Fruit fly (Drosophila melanogaster) S2 (cell line): ENCODE data around the gene CG31917.
A peak's percentile ranks its signal among the peaks of the same experiment; 100 is the strongest.

Source experiments
- CG8478 ChIP-seq: fragments of >200 bp; optimal IDR thresholded peaks from 2 replicates; lab custom pipeline; 2018
- CTCF ChIP-seq, 2 experiments: fragments of >200 bp; optimal IDR thresholded peaks; 2 replicates each; lab custom pipeline; 2018

The CG31917 gene

dm6 chr2L:4996283-4996922 is 14.2 kb downstream of the CG31917 start:
- TF ChIP-seq CG8478 (lab: Kevin White, UChicago) = no peak
- no peak for TF ChIP-seq CTCF (optimal IDR thresholded peaks at IDR 0.05; lab: Kevin White, UChicago)

- no peak for TF ChIP-seq CTCF (optimal IDR thresholded peaks at IDR 0.05; lab: Kevin White, UChicago)
These were observed 14.8 kb downstream of the CG31917 start for dm6 chr2L:4995837-4996136.

- TF ChIP-seq CTCF (optimal IDR thresholded peaks at IDR 0.05; lab: Kevin White, UChicago) = no peak
- no peak for TF ChIP-seq CG8478 (lab: Kevin White, UChicago)
These were observed 15.4 kb downstream of the CG31917 start for dm6 chr2L:4995010-4995836.

- TF ChIP-seq CG8478 (lab: Kevin White, UChicago) (no peak), CTCF (optimal IDR thresholded peaks at IDR 0.05; lab: Kevin White, UChicago) (no peak)
These were observed 28.5 kb downstream of the CG31917 start for dm6 chr2L:4982098-4982646.

dm6 chr2L:4981278-4981966 is 29.2 kb downstream of the CG31917 start, which contains the start of the genes CG8892 and CG34126:
Gene CG8892 (minus strand): TSS chr2L:4981592.
Gene CG34126 (plus strand): TSS chr2L:4981614.
- TF ChIP-seq CTCF (optimal IDR thresholded peaks at IDR 0.05; lab: Kevin White, UChicago) (no peak), CG8478 (lab: Kevin White, UChicago) (no peak)

dm6 chr2L:4979138-4979537 is 31.5 kb downstream of the CG31917 start, which contains the start of gene CG8891:
Gene CG8891 (minus strand): TSS chr2L:4979379.
- TF ChIP-seq CG8478 (lab: Kevin White, UChicago) = no peak

- no peak for TF ChIP-seq CTCF (optimal IDR thresholded peaks at IDR 0.05; lab: Kevin White, UChicago)
- TF ChIP-seq CG8478 (lab: Kevin White, UChicago) = no peak
These were observed 33.6 kb downstream of the CG31917 start, which contains the start of the genes Gmd and CG3792 for dm6 chr2L:4976988-4977551. Gene Gmd (minus strand): TSS chr2L:4977023. Gene CG3792 (plus strand): TSS chr2L:4977312.

dm6 chr2L:4973731-4974415 is 36.8 kb downstream of the CG31917 start, which contains the start of gene mRpL28:
Gene mRpL28 (plus strand): TSS chr2L:4973976.
- TF ChIP-seq CG8478 (lab: Kevin White, UChicago) (no peak), CTCF (optimal IDR thresholded peaks at IDR 0.05; lab: Kevin White, UChicago) (no peak)

- TF ChIP-seq CG8478 (lab: Kevin White, UChicago) (no peak), CTCF (optimal IDR thresholded peaks at IDR 0.05; lab: Kevin White, UChicago) (peak in 1 of 2 experiments; percentile 16)
These were observed 39.3 kb downstream of the CG31917 start, which contains the start of gene CG14043 for dm6 chr2L:4971329-4971798. Gene CG14043 (plus strand): TSS chr2L:4971702.

dm6 chr2L:4968767-4969166 is 41.9 kb downstream of the CG31917 start, which contains the start of the genes Scox and Polr1C:
Gene Scox (minus strand): TSS chr2L:4968935.
Gene Polr1C (plus strand): TSS chr2L:4969004.
- no peak for TF ChIP-seq CG8478 (lab: Kevin White, UChicago)
- TF ChIP-seq CTCF (optimal IDR thresholded peaks at IDR 0.05; lab: Kevin White, UChicago) = no peak

dm6 chr2L:4967511-4967910 is 43.1 kb downstream of the CG31917 start, which contains the start of gene eIF3i:
Gene eIF3i (minus strand): TSS chr2L:4967775.
- TF ChIP-seq CG8478 (lab: Kevin White, UChicago) (no peak), CTCF (optimal IDR thresholded peaks at IDR 0.05; lab: Kevin White, UChicago) (no peak)

- TF ChIP-seq CG8478 (lab: Kevin White, UChicago) = no peak
- no peak for TF ChIP-seq CTCF (optimal IDR thresholded peaks at IDR 0.05; lab: Kevin White, UChicago)
These were observed 44.7 kb downstream of the CG31917 start for dm6 chr2L:4965923-4966322.

dm6 chr2L:4965420-4965819 is 45.2 kb downstream of the CG31917 start, which contains the start of gene CG34125:
Gene CG34125 (plus strand): TSS chr2L:4965673.
- TF ChIP-seq CG8478 (lab: Kevin White, UChicago) (no peak), CTCF (optimal IDR thresholded peaks at IDR 0.05; lab: Kevin White, UChicago) (no peak)
